Fruit fly (Drosophila melanogaster) whole organism, adult: ENCODE measurements around the gene CG2901.
"Not testable (repeated sequence)": the region's sequence is repeated elsewhere in the genome, so short reads cannot be mapped to it uniquely, and the experiment has no call there.

Experiments
- CG7045 ChIP-seq: fragments of 200-800 bp; sonication (Bioruptor generic); optimal IDR thresholded peaks from 2 replicates; lab custom pipeline; 2017; ENCODE audit warnings: missing biosample characterization, mild to moderate bottlenecking, missing genetic modification characterization
- Clk ChIP-seq: fragments of 200-800 bp; sonication (Bioruptor generic); optimal IDR thresholded peaks from 2 replicates; lab custom pipeline; 2017; ENCODE audit warnings: missing biosample characterization, missing genetic modification characterization
- Mnt ChIP-seq: fragments of 200-800 bp; sonication (Bioruptor generic); optimal IDR thresholded peaks from 2 replicates; lab custom pipeline; 2016; ENCODE audit warnings: missing biosample characterization, mild to moderate bottlenecking, missing genetic modification characterization
- bab1 ChIP-seq: fragments of 200-800 bp; sonication (Bioruptor generic); optimal IDR thresholded peaks from 3 replicates; lab custom pipeline; 2019; ENCODE audit warnings: missing biosample characterization, mild to moderate bottlenecking, missing genetic modification characterization, moderate library complexity
- cnc ChIP-seq, 2 experiments: fragments of >200 bp; optimal IDR thresholded peaks; 2 replicates each; lab custom pipeline; 2017
- kay ChIP-seq: fragments of 200-800 bp; sonication (Bioruptor generic); peaks from one replicate; lab custom pipeline; 2016; ENCODE audit warnings: missing biosample characterization, missing genetic modification characterization, borderline replicate concordance
- pad ChIP-seq: fragments of 200-800 bp; sonication (Bioruptor generic); optimal IDR thresholded peaks from 3 replicates; lab custom pipeline; 2017; ENCODE audit warnings: missing biosample characterization, missing genetic modification characterization, mild to moderate bottlenecking, moderate library complexity, missing genetic modification reagents
- toe ChIP-seq: fragments of 200-800 bp; sonication (Bioruptor generic); optimal IDR thresholded peaks from 2 replicates; lab custom pipeline; 2016; ENCODE audit warnings: missing biosample characterization, missing genetic modification characterization

DNA sequence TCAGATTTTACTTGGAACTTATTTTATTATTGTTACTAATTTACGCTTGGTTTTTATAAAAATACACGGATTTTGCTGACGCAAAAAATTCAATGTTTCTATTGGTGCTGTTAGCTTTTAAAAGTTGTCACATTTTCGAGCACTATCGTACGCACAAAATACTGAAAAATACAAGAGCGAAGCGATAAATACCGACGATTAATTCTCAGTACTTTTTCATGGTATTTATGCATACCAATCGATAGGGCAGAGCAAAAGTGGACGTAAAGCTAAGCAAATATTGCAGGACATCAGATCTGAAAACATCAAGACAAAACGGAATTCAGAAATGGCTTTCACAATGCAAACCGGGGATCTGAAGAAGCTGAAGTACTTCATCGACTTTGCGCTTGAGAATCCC, 29.1 kb upstream of the CG2901 start, which contains the start of gene HIP:
- TF ChIP-seq CG7045 (GFP tag; lab: Kevin White, UChicago); cnc (optimal IDR thresholded peaks at IDR 0.05; lab: Kevin White, UChicago); kay (GFP tag; lab: Kevin White, UChicago); Mnt (GFP tag; lab: Kevin White, UChicago); bab1 (GFP tag; lab: Kevin White, UChicago); toe (GFP tag; lab: Kevin White, UChicago); Clk (GFP tag; lab: Kevin White, UChicago); pad (GFP tag; lab: Kevin White, UChicago): not testable (repeated sequence)
